Fruit fly (Drosophila melanogaster): ENCODE results near the gene toc.

The toc gene

DNA sequence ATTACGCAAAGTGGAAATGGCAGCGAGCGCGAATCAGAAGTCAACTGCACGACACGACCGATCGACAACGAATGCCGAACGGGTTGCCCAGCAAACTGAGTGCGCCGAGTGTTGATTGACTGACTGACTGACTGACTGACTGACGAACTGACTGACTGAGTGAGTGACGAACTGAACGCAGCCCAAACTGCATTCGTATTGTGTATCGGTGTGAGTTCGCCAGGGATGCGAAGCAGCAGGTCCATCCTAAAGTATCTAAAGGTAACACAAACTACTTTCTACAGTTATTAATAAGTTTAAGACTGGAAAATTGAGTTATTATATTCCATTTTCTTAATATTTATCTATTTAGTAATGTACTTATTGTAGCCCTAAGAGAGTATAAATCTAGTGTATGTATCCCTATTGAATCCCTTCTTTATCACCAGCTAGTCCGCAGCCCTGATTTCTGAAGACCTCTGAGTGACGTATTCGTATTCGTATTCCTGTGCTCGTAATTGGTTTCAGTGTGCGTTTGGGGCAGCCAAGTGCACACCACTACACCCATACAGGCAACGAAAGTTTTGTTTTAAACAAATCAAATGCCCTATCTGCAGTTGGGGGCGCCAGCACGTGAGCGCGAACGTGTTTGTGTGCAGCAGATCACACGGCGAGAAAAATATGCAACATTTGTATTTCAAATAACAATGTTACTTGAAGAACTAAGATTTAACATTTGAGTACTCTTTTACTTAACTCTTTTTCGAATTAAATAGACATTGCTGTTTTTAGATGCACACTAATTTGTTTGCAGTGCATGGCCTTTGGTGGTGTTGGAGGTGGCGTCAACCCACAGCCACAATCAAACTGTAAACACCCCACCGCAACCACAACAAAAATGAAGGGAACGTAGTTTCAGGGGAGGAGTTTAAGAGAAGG is 8.4 kb upstream of the toc start (continued):
- TF ChIP-seq caup (GFP tag; optimal IDR thresholded peaks at IDR 0.05; ENCODE audit: severe bottlenecking), result peak; percentile 79
- TF ChIP-seq chinmo (GFP tag; IDR thresholded peaks at IDR 0.05; ENCODE audit: partially characterized antibody), result no peak
- TF ChIP-seq CG12391 (tag; optimal IDR thresholded peaks at IDR 0.05), result peak; percentile 96
- TF ChIP-seq CG2712 (tag; optimal IDR thresholded peaks at IDR 0.05), result peak; percentile 97
- TF ChIP-seq CG7372 (GFP tag; IDR thresholded peaks at IDR 0.05), result peak; percentile 89
- TF ChIP-seq CG15479 (GFP tag; optimal IDR thresholded peaks at IDR 0.05), result no peak
- peak; percentile 95 for TF ChIP-seq Six4 (GFP tag; optimal IDR thresholded peaks at IDR 0.05)
- TF ChIP-seq Nf-YB (GFP tag; optimal IDR thresholded peaks at IDR 0.05), result peak; percentile 70
- TF ChIP-seq gro (GFP tag; optimal IDR thresholded peaks at IDR 0.05), result peak; percentile 73
- peak; percentile 63 for TF ChIP-seq CG12744 (GFP tag; optimal IDR thresholded peaks at IDR 0.05)
- TF ChIP-seq CG12236 (GFP tag; optimal IDR thresholded peaks at IDR 0.05), result peak; percentile 95
- peak; percentile 94 for TF ChIP-seq CG1792 (GFP tag; optimal IDR thresholded peaks at IDR 0.05)
- TF ChIP-seq h (optimal IDR thresholded peaks at IDR 0.05), result no peak
- TF ChIP-seq seq (GFP tag; IDR thresholded peaks at IDR 0.05), result peak; percentile 88
- peak; percentile 95 for TF ChIP-seq sim (GFP tag; IDR thresholded peaks at IDR 0.05)
- TF ChIP-seq eve (GFP tag; optimal IDR thresholded peaks at IDR 0.05), result peak in 1 of 2 experiments; percentile 97
- TF ChIP-seq odd (GFP tag; optimal IDR thresholded peaks at IDR 0.05), result peak; percentile 85
- peak; percentile 11 for TF ChIP-seq bigmax (GFP tag; optimal IDR thresholded peaks at IDR 0.05)
- peak; percentile 85 for TF ChIP-seq CG7357 (GFP tag; IDR thresholded peaks at IDR 0.05)
- peak; percentile 83 for TF ChIP-seq Bdp1 (GFP tag; optimal IDR thresholded peaks at IDR 0.05)
- TF ChIP-seq Scr (GFP tag; IDR thresholded peaks at IDR 0.05; ENCODE audit: partially characterized antibody), result no peak
- TF ChIP-seq CG2116 (GFP tag; optimal IDR thresholded peaks at IDR 0.05), result peak; percentile 55
- peak; percentile 77 for TF ChIP-seq CG4328 (GFP tag; optimal IDR thresholded peaks at IDR 0.05)
- TF ChIP-seq C15 (GFP tag; IDR thresholded peaks at IDR 0.05), result peak; percentile 65; the same call in 1 of the 3 replicates
- TF ChIP-seq sens-2 (GFP tag; IDR thresholded peaks at IDR 0.05), result peak; percentile 93
- peak; percentile 95 for TF ChIP-seq CG3407 (GFP tag; optimal IDR thresholded peaks at IDR 0.05)
- TF ChIP-seq ems (GFP tag; optimal IDR thresholded peaks at IDR 0.05), result peak; percentile 95
- TF ChIP-seq gsb-n (tag; optimal IDR thresholded peaks at IDR 0.05), result peak; percentile 96
- TF ChIP-seq CG4404 (GFP tag; IDR thresholded peaks at IDR 0.05), result peak; percentile 75
- TF ChIP-seq Kr (GFP tag; optimal IDR thresholded peaks at IDR 0.05), result no peak
- TF ChIP-seq ro (GFP tag; IDR thresholded peaks at IDR 0.05), result peak; percentile 85
- TF ChIP-seq Abd-B (GFP tag; optimal IDR thresholded peaks at IDR 0.05), result peak; percentile 91
- peak; percentile 95 for TF ChIP-seq otp (GFP tag; IDR thresholded peaks at IDR 0.05)
- TF ChIP-seq Hmr (GFP tag; optimal IDR thresholded peaks at IDR 0.05), result peak; percentile 76
- peak in 1 of 3 experiments; percentile 88 for TF ChIP-seq Stat92E (GFP tag; optimal IDR thresholded peaks at IDR 0.05)
- TF ChIP-seq CG10431 (GFP tag; optimal IDR thresholded peaks at IDR 0.05), result peak; percentile 89
- TF ChIP-seq CG3726 (GFP tag; IDR thresholded peaks at IDR 0.05), result peak; percentile 89
- TF ChIP-seq CG13775 (GFP tag; optimal IDR thresholded peaks at IDR 0.05), result peak; percentile 87
- peak; percentile 91 for TF ChIP-seq salm (tag; optimal IDR thresholded peaks at IDR 0.05)
- peak; percentile 87 for TF ChIP-seq NK7.1 (GFP tag; optimal IDR thresholded peaks at IDR 0.05)
- TF ChIP-seq btn (GFP tag; optimal IDR thresholded peaks at IDR 0.05), result peak; percentile 96
- peak; percentile 90 for TF ChIP-seq CG11247 (GFP tag; IDR thresholded peaks at IDR 0.05)
- peak; percentile 93 for TF ChIP-seq kay (GFP tag; optimal IDR thresholded peaks at IDR 0.05)
- no peak for TF ChIP-seq mld (GFP tag; IDR thresholded peaks at IDR 0.05; ENCODE audit: partially characterized antibody)
- TF ChIP-seq H15 (GFP tag; IDR thresholded peaks at IDR 0.05), result peak; percentile 95
- peak; percentile 93 for TF ChIP-seq CHES-1-like (GFP tag; optimal IDR thresholded peaks at IDR 0.05)
- TF ChIP-seq Jarid2 (GFP tag; optimal IDR thresholded peaks at IDR 0.05), result peak; percentile 74
- peak; percentile 91 for TF ChIP-seq Dad (GFP tag; optimal IDR thresholded peaks at IDR 0.05)
- TF ChIP-seq CG2120 (GFP tag; optimal IDR thresholded peaks at IDR 0.05), result peak; percentile 73
